Fruit fly (Drosophila melanogaster) whole organism, embryonic: ENCODE data around the gene Megf8.
A peak's percentile ranks its signal among the peaks of the same experiment; 100 is the strongest.

ENCODE experiments used
- BEAF-32 ChIP-seq: fragments of 200-800 bp; sonication (Bioruptor generic); optimal IDR thresholded peaks from 3 replicates; lab custom pipeline; 2017; ENCODE audit warnings: missing biosample characterization, missing genetic modification characterization, mild to moderate bottlenecking, moderate library complexity, missing genetic modification reagents
- CG10366 ChIP-seq: fragments of 200-800 bp; sonication (Bioruptor generic); IDR thresholded peaks from 2 replicates; pipeline ENCODE4 v1.3.6; 2022; ENCODE audit warnings: missing biosample characterization, missing genetic modification characterization
- CG10654 ChIP-seq: fragments of 200-800 bp; sonication (Bioruptor generic); optimal IDR thresholded peaks from 2 replicates; lab custom pipeline; 2016; ENCODE audit warnings: missing biosample characterization, missing genetic modification characterization
- CG11247 ChIP-seq: fragments of 200-800 bp; sonication (Bioruptor generic); IDR thresholded peaks from 2 replicates; pipeline ENCODE4 v1.3.6; 2022; ENCODE audit warnings: missing biosample characterization, missing genetic modification characterization
- CG12236 ChIP-seq: fragments of 200-800 bp; sonication (Bioruptor generic); optimal IDR thresholded peaks from 2 replicates; lab custom pipeline; 2016; ENCODE audit warnings: missing biosample characterization, missing genetic modification characterization
- CG12659 ChIP-seq: fragments of 200-800 bp; sonication (Bioruptor generic); optimal IDR thresholded peaks from 3 replicates; lab custom pipeline; 2017; ENCODE audit warnings: mild to moderate bottlenecking, missing biosample characterization, missing genetic modification reagents, missing genetic modification characterization
- CG13296 ChIP-seq: fragments of 200-800 bp; sonication (Bioruptor generic); optimal IDR thresholded peaks from 3 replicates; lab custom pipeline; 2018; ENCODE audit warnings: missing biosample characterization, mild to moderate bottlenecking, missing genetic modification characterization
- CG14014 ChIP-seq: fragments of 200-800 bp; sonication (Bioruptor generic); IDR thresholded peaks from 2 replicates; pipeline ENCODE4 v1.3.6; 2022; ENCODE audit warnings: missing biosample characterization, missing genetic modification characterization
- CG14050 ChIP-seq: fragments of 200-800 bp; sonication (Bioruptor generic); IDR thresholded peaks from 3 replicates; pipeline ENCODE4 v1.3.6; 2022; ENCODE audit warnings: missing biosample characterization, missing genetic modification characterization
- CG15479 ChIP-seq: fragments of 200-800 bp; sonication (Bioruptor generic); optimal IDR thresholded peaks from 3 replicates; lab custom pipeline; 2019; ENCODE audit warnings: missing biosample characterization, mild to moderate bottlenecking, missing genetic modification characterization, moderate library complexity
- CG15696 ChIP-seq: fragments of 200-800 bp; sonication (Bioruptor generic); optimal IDR thresholded peaks from 2 replicates; lab custom pipeline; 2019; ENCODE audit warnings: missing biosample characterization, mild to moderate bottlenecking, missing genetic modification characterization, moderate library complexity
- CG18476 ChIP-seq: fragments of 200-800 bp; sonication (Bioruptor generic); optimal IDR thresholded peaks from 2 replicates; lab custom pipeline; 2016; ENCODE audit warnings: missing biosample characterization, mild to moderate bottlenecking, missing genetic modification characterization
- CG18599 ChIP-seq: fragments of 200-800 bp; sonication (Bioruptor generic); optimal IDR thresholded peaks from 3 replicates; lab custom pipeline; 2017; ENCODE audit warnings: missing biosample characterization, missing genetic modification characterization, mild to moderate bottlenecking, moderate library complexity, missing genetic modification reagents
- CG2889 ChIP-seq: fragments of 200-800 bp; sonication (Bioruptor generic); IDR thresholded peaks from 3 replicates; pipeline ENCODE4 v1.3.6; 2022; ENCODE audit warnings: missing biosample characterization, missing genetic modification characterization
- CG31388 ChIP-seq: fragments of 200-800 bp; sonication (Bioruptor generic); optimal IDR thresholded peaks from 2 replicates; lab custom pipeline; 2016; ENCODE audit warnings: missing biosample characterization, missing genetic modification characterization
- CG32772 ChIP-seq: fragments of 200-800 bp; sonication (Bioruptor generic); IDR thresholded peaks from 2 replicates; pipeline ENCODE4 v1.3.6; 2022; ENCODE audit warnings: missing biosample characterization, missing genetic modification characterization
- CG3281 ChIP-seq: fragments of 200-800 bp; sonication (Bioruptor generic); optimal IDR thresholded peaks from 3 replicates; lab custom pipeline; 2017; ENCODE audit warnings: missing biosample characterization, mild to moderate bottlenecking, missing genetic modification characterization
- CG4282 ChIP-seq: fragments of 200-800 bp; sonication (Bioruptor generic); optimal IDR thresholded peaks from 2 replicates; lab custom pipeline; 2016; ENCODE audit warnings: missing biosample characterization, missing genetic modification characterization
- CG4820 ChIP-seq: fragments of 200-800 bp; sonication (Bioruptor generic); optimal IDR thresholded peaks from 3 replicates; lab custom pipeline; 2016; ENCODE audit warnings: missing biosample characterization, missing genetic modification characterization
- CG8359 ChIP-seq: fragments of 200-800 bp; sonication (Bioruptor generic); optimal IDR thresholded peaks from 2 replicates; lab custom pipeline; 2017; ENCODE audit warnings: missing biosample characterization, mild to moderate bottlenecking, missing genetic modification characterization, borderline replicate concordance
- CG8924 ChIP-seq: fragments of 200-800 bp; optimal IDR thresholded peaks from 3 replicates; lab custom pipeline; 2019; ENCODE audit warnings: missing biosample characterization, mild to moderate bottlenecking, missing genetic modification characterization, moderate library complexity
- CG9727 ChIP-seq: fragments of 200-800 bp; sonication (Bioruptor generic); optimal IDR thresholded peaks from 3 replicates; lab custom pipeline; 2017; ENCODE audit warnings: missing biosample characterization, mild to moderate bottlenecking, missing genetic modification characterization
- D ChIP-seq, 2 experiments: fragments of 200-800 bp in 1 of 2; fragments of >200 bp in 1 of 2; sonication (Bioruptor generic) in 1 of 2; optimal IDR thresholded peaks; 2 replicates in 1 of 2; 3 replicates in 1 of 2; lab custom pipeline; 2017; ENCODE audit warnings: mild to moderate bottlenecking in 1 of 2, missing biosample characterization in 1 of 2, missing genetic modification characterization in 1 of 2, missing genetic modification reagents in 1 of 2
- D19B ChIP-seq: fragments of 200-800 bp; sonication (Bioruptor generic); optimal IDR thresholded peaks from 2 replicates; lab custom pipeline; 2017; ENCODE audit warnings: missing biosample characterization, mild to moderate bottlenecking, missing genetic modification characterization
- Dad ChIP-seq: fragments of 200-800 bp; sonication (Bioruptor generic); optimal IDR thresholded peaks from 3 replicates; lab custom pipeline; 2016; ENCODE audit warnings: missing biosample characterization, missing genetic modification characterization
- Dip2 ChIP-seq: fragments of 200-800 bp; sonication (Bioruptor generic); IDR thresholded peaks from 2 replicates; pipeline ENCODE4 v1.3.6; 2022; ENCODE audit warnings: missing biosample characterization, missing genetic modification characterization
- E2f2 ChIP-seq: fragments of 200-800 bp; sonication (Bioruptor generic); IDR thresholded peaks from 2 replicates; pipeline ENCODE4 v1.3.6; 2022; ENCODE audit warnings: missing biosample characterization, missing genetic modification characterization
- ERR ChIP-seq: fragments of 200-800 bp; sonication (Bioruptor generic); optimal IDR thresholded peaks from 2 replicates; lab custom pipeline; 2016; ENCODE audit warnings: missing biosample characterization, missing genetic modification characterization
- Jarid2 ChIP-seq: fragments of 200-800 bp; sonication (Bioruptor generic); optimal IDR thresholded peaks from 3 replicates; lab custom pipeline; 2017; ENCODE audit warnings: mild to moderate bottlenecking, missing biosample characterization, missing genetic modification reagents, missing genetic modification characterization
- Lpt ChIP-seq: fragments of >200 bp; optimal IDR thresholded peaks from 2 replicates; lab custom pipeline; 2018; ENCODE audit warnings: missing biosample characterization, missing genetic modification characterization
- MESR4 ChIP-seq: fragments of 200-800 bp; sonication (Bioruptor generic); optimal IDR thresholded peaks from 2 replicates; lab custom pipeline; 2018; ENCODE audit warnings: missing biosample characterization, mild to moderate bottlenecking, missing genetic modification characterization, moderate library complexity
- Ravus ChIP-seq: fragments of 200-800 bp; sonication (Bioruptor generic); IDR thresholded peaks from 2 replicates; pipeline ENCODE4 v1.3.6; 2022; ENCODE audit warnings: missing biosample characterization, missing genetic modification characterization
- Rx ChIP-seq: fragments of 200-800 bp; sonication (Bioruptor generic); IDR thresholded peaks from 2 replicates; pipeline ENCODE4 v1.3.6; 2022; ENCODE audit warnings: missing biosample characterization, missing genetic modification characterization
- Sox102F ChIP-seq: fragments of 200-800 bp; sonication (Bioruptor generic); optimal IDR thresholded peaks from 2 replicates; lab custom pipeline; 2018; ENCODE audit warnings: missing biosample characterization, mild to moderate bottlenecking, missing genetic modification characterization, moderate library complexity
- al ChIP-seq: fragments of 200-800 bp; sonication (Bioruptor generic); IDR thresholded peaks from 2 replicates; pipeline ENCODE4 v1.3.6; 2022; ENCODE audit warnings: missing biosample characterization, missing genetic modification characterization
- bab2 ChIP-seq: fragments of 200-800 bp; sonication (Bioruptor generic); optimal IDR thresholded peaks from 2 replicates; lab custom pipeline; 2016; ENCODE audit warnings: missing biosample characterization, missing genetic modification characterization
- exex ChIP-seq: fragments of 200-800 bp; sonication (Bioruptor generic); optimal IDR thresholded peaks from 4 replicates; lab custom pipeline; 2018; ENCODE audit warnings: missing biosample characterization, mild to moderate bottlenecking, missing genetic modification characterization, moderate library complexity
- eyg ChIP-seq: fragments of 200-800 bp; sonication (Bioruptor generic); optimal IDR thresholded peaks from 3 replicates; lab custom pipeline; 2016; ENCODE audit warnings: missing biosample characterization, missing genetic modification characterization
- fu2 ChIP-seq: fragments of 200-800 bp; sonication (Bioruptor generic); optimal IDR thresholded peaks from 2 replicates; lab custom pipeline; 2016; ENCODE audit warnings: missing biosample characterization, missing genetic modification characterization
- ind ChIP-seq: fragments of 200-800 bp; sonication (Bioruptor generic); optimal IDR thresholded peaks from 3 replicates; lab custom pipeline; 2016; ENCODE audit warnings: missing biosample characterization, missing genetic modification characterization
- insv ChIP-seq, 2 experiments: fragments of 200-800 bp; sonication (Bioruptor generic); optimal IDR thresholded peaks; 3 replicates each; lab custom pipeline; 2016 to 2018; ENCODE audit warnings: missing biosample characterization in 2 of 2, missing genetic modification characterization in 2 of 2
- jumu ChIP-seq: fragments of 200-800 bp; sonication (Bioruptor generic); optimal IDR thresholded peaks from 3 replicates; lab custom pipeline; 2016; ENCODE audit warnings: missing biosample characterization, missing genetic modification characterization
- lmd ChIP-seq: fragments of 200-800 bp; sonication (Bioruptor generic); IDR thresholded peaks from 2 replicates; pipeline ENCODE4 v1.3.6; 2022; ENCODE audit warnings: missing biosample characterization, missing genetic modification characterization
- salm ChIP-seq: fragments of 200-800 bp; sonication (Bioruptor generic); optimal IDR thresholded peaks from 2 replicates; lab custom pipeline; 2018; ENCODE audit warnings: missing biosample characterization, mild to moderate bottlenecking, missing genetic modification characterization
- sens ChIP-seq: fragments of 200-800 bp; sonication (Bioruptor generic); peaks from one replicate; lab custom pipeline; 2016; ENCODE audit warnings: missing biosample characterization, missing genetic modification characterization
- shn ChIP-seq: fragments of 200-800 bp; sonication (Bioruptor generic); optimal IDR thresholded peaks from 3 replicates; lab custom pipeline; 2016; ENCODE audit warnings: missing biosample characterization, missing genetic modification characterization
- tap ChIP-seq: fragments of 200-800 bp; optimal IDR thresholded peaks from 3 replicates; lab custom pipeline; 2019; ENCODE audit warnings: missing biosample characterization, mild to moderate bottlenecking, missing genetic modification characterization, moderate library complexity
- tgo ChIP-seq: fragments of 200-800 bp; sonication (Bioruptor generic); IDR thresholded peaks from 3 replicates; pipeline ENCODE4 v1.3.6; 2022; ENCODE audit warnings: missing biosample characterization, missing genetic modification characterization
- tin ChIP-seq: fragments of 200-800 bp; sonication (Bioruptor generic); optimal IDR thresholded peaks from 3 replicates; lab custom pipeline; 2016; ENCODE audit warnings: missing biosample characterization, missing genetic modification characterization

The Megf8 gene

dm6 chr2L:7993984-7994854, 49.1 kb upstream of the Megf8 start, which contains the start of gene pes (continued):
- TF ChIP-seq MESR4 (GFP tag; lab: Kevin White, UChicago) (peak; percentile 25), CG10654 (GFP tag; lab: Kevin White, UChicago) (peak; percentile 88), CG8359 (GFP tag; lab: Kevin White, UChicago) (peak; percentile 67), CG4820 (GFP tag; lab: Kevin White, UChicago) (peak; percentile 92), CG15696 (tag; lab: Kevin White, UChicago) (peak; percentile 92), lmd (GFP tag; lab: Robert Waterston, UW) (no peak), E2f2 (GFP tag; lab: Robert Waterston, UW) (peak; percentile 75), CG15479 (GFP tag; lab: Kevin White, UChicago) (peak; percentile 28), CG18599 (GFP tag; lab: Kevin White, UChicago) (peak; percentile 97), Sox102F (GFP tag; lab: Kevin White, UChicago) (peak; percentile 88), Jarid2 (GFP tag; lab: Kevin White, UChicago) (peak; percentile 95), Rx (peak; percentile 91), al (GFP tag; lab: Robert Waterston, UW) (peak; percentile 83), D19B (GFP tag; lab: Kevin White, UChicago) (peak; percentile 88), ERR (GFP tag; lab: Kevin White, UChicago) (peak; percentile 64), CG10366 (GFP tag; lab: Robert Waterston, UW) (peak; percentile 94), ind (GFP tag; lab: Kevin White, UChicago) (peak; percentile 93), sens (GFP tag; lab: Kevin White, UChicago) (peak; percentile 80), Dad (GFP tag; lab: Kevin White, UChicago) (peak; percentile 82), D (optimal IDR thresholded peaks at IDR 0.05; lab: Kevin White, UChicago) (no peak), D (GFP tag; optimal IDR thresholded peaks at IDR 0.05; lab: Kevin White, UChicago) (peak; percentile 90), CG2889 (no peak), CG4282 (peak; percentile 37), CG8924 (tag; lab: Kevin White, UChicago) (peak; percentile 44), fu2 (no peak), CG32772 (GFP tag; lab: Robert Waterston, UW) (peak; percentile 92), CG3281 (GFP tag; lab: Kevin White, UChicago) (peak; percentile 96), bab2 (GFP tag; lab: Kevin White, UChicago) (peak; percentile 81), CG18476 (GFP tag; lab: Kevin White, UChicago) (peak; percentile 95), jumu (GFP tag; lab: Kevin White, UChicago) (peak; percentile 89), CG12236 (GFP tag; lab: Kevin White, UChicago) (no peak), CG13296 (GFP tag; lab: Kevin White, UChicago) (peak; percentile 96), CG14014 (GFP tag; lab: Robert Waterston, UW) (peak; percentile 85), CG14050 (GFP tag; lab: Robert Waterston, UW) (peak; percentile 86), insv (GFP tag; optimal IDR thresholded peaks at IDR 0.05; lab: Kevin White, UChicago) (peak in 1 of 2 experiments; percentile 76), Ravus (GFP tag; lab: Robert Waterston, UW) (peak; percentile 78), tin (GFP tag; lab: Kevin White, UChicago) (peak; percentile 91), Lpt (GFP tag; lab: Kevin White, UChicago) (no peak), tgo (GFP tag; lab: Robert Waterston, UW) (no peak; the same call in 2 of the 3 replicates), salm (tag; lab: Kevin White, UChicago) (peak; percentile 63), exex (tag; lab: Kevin White, UChicago) (peak; percentile 90), tap (tag; lab: Kevin White, UChicago) (peak; percentile 57), BEAF-32 (GFP tag; lab: Kevin White, UChicago) (peak; percentile 7), CG9727 (GFP tag; lab: Kevin White, UChicago) (peak; percentile 97), CG31388 (GFP tag; lab: Kevin White, UChicago) (peak; percentile 89), eyg (GFP tag; lab: Kevin White, UChicago) (peak; percentile 59), CG11247 (GFP tag; lab: Robert Waterston, UW) (peak; percentile 56), Dip2 (GFP tag; lab: Robert Waterston, UW) (peak; percentile 70), CG12659 (GFP tag; lab: Kevin White, UChicago) (peak; percentile 92), shn (GFP tag; lab: Kevin White, UChicago) (no peak)
